Fruit fly (Drosophila melanogaster) whole organism, embryonic: ENCODE results near the gene CG32147.

ENCODE experiments used
- Antp ChIP-seq: fragments of 200-800 bp; sonication (Bioruptor generic); optimal IDR thresholded peaks from 3 replicates; lab custom pipeline; 2016; ENCODE audit warnings: missing biosample characterization, missing genetic modification characterization
- Blimp-1 ChIP-seq: fragments of 200-800 bp; sonication (Bioruptor generic); optimal IDR thresholded peaks from 3 replicates; lab custom pipeline; 2018; ENCODE audit warnings: missing biosample characterization, missing genetic modification characterization, mild to moderate bottlenecking, moderate library complexity, missing genetic modification reagents
- CG10147 ChIP-seq: fragments of 200-800 bp; sonication (Bioruptor generic); optimal IDR thresholded peaks from 2 replicates; lab custom pipeline; 2019; ENCODE audit warnings: missing biosample characterization, mild to moderate bottlenecking, missing genetic modification characterization, moderate library complexity
- CG11247 ChIP-seq: fragments of 200-800 bp; sonication (Bioruptor generic); IDR thresholded peaks from 2 replicates; pipeline ENCODE4 v1.3.6; 2022; ENCODE audit warnings: missing biosample characterization, missing genetic modification characterization
- CG12942 ChIP-seq: fragments of 200-800 bp; sonication (Bioruptor generic); optimal IDR thresholded peaks from 3 replicates; lab custom pipeline; 2016; ENCODE audit warnings: missing biosample characterization, missing genetic modification characterization
- CG13296 ChIP-seq: fragments of 200-800 bp; sonication (Bioruptor generic); optimal IDR thresholded peaks from 3 replicates; lab custom pipeline; 2018; ENCODE audit warnings: missing biosample characterization, mild to moderate bottlenecking, missing genetic modification characterization
- CG14441 ChIP-seq: fragments of 200-800 bp; sonication (Bioruptor generic); IDR thresholded peaks from 2 replicates; pipeline ENCODE4 v1.3.6; 2022; ENCODE audit warnings: missing biosample characterization, missing genetic modification characterization
- CG1832 ChIP-seq: fragments of 200-800 bp; sonication (Bioruptor generic); optimal IDR thresholded peaks from 2 replicates; lab custom pipeline; 2017; ENCODE audit warnings: missing biosample characterization, mild to moderate bottlenecking, missing genetic modification characterization, inconsistent platforms
- CG32772 ChIP-seq: fragments of 200-800 bp; sonication (Bioruptor generic); IDR thresholded peaks from 2 replicates; pipeline ENCODE4 v1.3.6; 2022; ENCODE audit warnings: missing biosample characterization, missing genetic modification characterization
- CG3847 ChIP-seq: fragments of 200-800 bp; sonication (Bioruptor generic); IDR thresholded peaks from 2 replicates; pipeline ENCODE4 v1.3.6; 2022; ENCODE audit warnings: missing biosample characterization, missing genetic modification characterization
- CG6683 ChIP-seq: fragments of 200-800 bp; sonication (Bioruptor generic); optimal IDR thresholded peaks from 2 replicates; lab custom pipeline; 2017; ENCODE audit warnings: missing biosample characterization, mild to moderate bottlenecking, missing genetic modification characterization, missing genetic modification reagents
- CG7357 ChIP-seq: fragments of 200-800 bp; sonication (Bioruptor generic); IDR thresholded peaks from 3 replicates; pipeline ENCODE4 v1.3.6; 2022; ENCODE audit warnings: missing biosample characterization, missing genetic modification characterization
- CG7556 ChIP-seq: fragments of 200-800 bp; sonication (Bioruptor generic); optimal IDR thresholded peaks from 2 replicates; lab custom pipeline; 2017; ENCODE audit warnings: missing biosample characterization, mild to moderate bottlenecking, missing genetic modification characterization
- CG7963 ChIP-seq: fragments of 200-800 bp; sonication (Bioruptor generic); IDR thresholded peaks from 3 replicates; pipeline ENCODE4 v1.3.6; 2022; ENCODE audit warnings: missing biosample characterization, missing genetic modification characterization; ENCODE audit not compliant: partially characterized antibody
- CG8089 ChIP-seq: fragments of 200-800 bp; sonication (Bioruptor generic); optimal IDR thresholded peaks from 3 replicates; lab custom pipeline; 2016; ENCODE audit warnings: missing biosample characterization, missing genetic modification characterization
- Chrac-16 ChIP-seq: fragments of 200-800 bp; sonication (Bioruptor generic); optimal IDR thresholded peaks from 3 replicates; lab custom pipeline; 2016; ENCODE audit warnings: missing biosample characterization, missing genetic modification characterization
- Dp ChIP-seq: fragments of 200-800 bp; sonication (Bioruptor generic); optimal IDR thresholded peaks from 2 replicates; lab custom pipeline; 2018; ENCODE audit warnings: missing biosample characterization, mild to moderate bottlenecking, missing genetic modification characterization, moderate library complexity
- Dref ChIP-seq: fragments of 200-800 bp; sonication (Bioruptor generic); IDR thresholded peaks from 2 replicates; pipeline ENCODE4 v1.3.6; 2022; ENCODE audit warnings: missing biosample characterization, missing genetic modification characterization
- ERR ChIP-seq: fragments of 200-800 bp; sonication (Bioruptor generic); optimal IDR thresholded peaks from 2 replicates; lab custom pipeline; 2016; ENCODE audit warnings: missing biosample characterization, missing genetic modification characterization
- Fer2 ChIP-seq: fragments of 200-800 bp; sonication (Bioruptor generic); optimal IDR thresholded peaks from 2 replicates; lab custom pipeline; 2018; ENCODE audit warnings: missing biosample characterization, mild to moderate bottlenecking, missing genetic modification characterization, moderate library complexity
- Gug ChIP-seq: fragments of 200-800 bp; sonication (Bioruptor generic); IDR thresholded peaks from 4 replicates; pipeline ENCODE4 v1.3.6; 2022; ENCODE audit warnings: missing biosample characterization, missing genetic modification characterization
- HLHmδ ChIP-seq: fragments of 200-800 bp; sonication (Bioruptor generic); optimal IDR thresholded peaks from 2 replicates; lab custom pipeline; 2018; ENCODE audit warnings: missing biosample characterization, mild to moderate bottlenecking, missing genetic modification characterization, moderate library complexity
- HmgD ChIP-seq: fragments of 200-800 bp; sonication (Bioruptor generic); optimal IDR thresholded peaks from 3 replicates; lab custom pipeline; 2016; ENCODE audit warnings: missing biosample characterization, missing genetic modification characterization
- MBD-R2 ChIP-seq: fragments of 200-800 bp; sonication (Bioruptor generic); IDR thresholded peaks from 2 replicates; pipeline ENCODE4 v1.3.6; 2022; ENCODE audit warnings: missing biosample characterization, missing genetic modification characterization
- Mrtf ChIP-seq: fragments of 200-800 bp; sonication (Bioruptor generic); IDR thresholded peaks from 3 replicates; pipeline ENCODE4 v1.3.6; 2022; ENCODE audit warnings: missing biosample characterization, missing genetic modification characterization
- Nf-YA ChIP-seq: fragments of 200-800 bp; sonication (Bioruptor generic); IDR thresholded peaks from 2 replicates; pipeline ENCODE4 v1.3.6; 2022; ENCODE audit warnings: missing biosample characterization, missing genetic modification characterization
- Poxn ChIP-seq: fragments of 200-800 bp; sonication (Bioruptor generic); IDR thresholded peaks from 2 replicates; pipeline ENCODE4 v1.3.6; 2022; ENCODE audit warnings: missing biosample characterization, missing genetic modification characterization
- Rfx ChIP-seq: fragments of 200-800 bp; sonication (Bioruptor generic); IDR thresholded peaks from 2 replicates; pipeline ENCODE4 v1.3.6; 2022; ENCODE audit warnings: missing biosample characterization, missing genetic modification characterization
- abd-A ChIP-seq: fragments of 200-800 bp; sonication (Bioruptor generic); optimal IDR thresholded peaks from 3 replicates; lab custom pipeline; 2019; ENCODE audit warnings: missing biosample characterization, mild to moderate bottlenecking, missing genetic modification characterization, moderate library complexity
- aop ChIP-seq: fragments of 200-800 bp; sonication (Bioruptor generic); IDR thresholded peaks from 2 replicates; pipeline ENCODE4 v1.3.6; 2022; ENCODE audit warnings: missing biosample characterization, missing genetic modification characterization
- bcd ChIP-seq: fragments of 200-800 bp; sonication (Bioruptor generic); optimal IDR thresholded peaks from 2 replicates; lab custom pipeline; 2017; ENCODE audit warnings: missing biosample characterization, mild to moderate bottlenecking, missing genetic modification characterization
- bsh ChIP-seq, 2 experiments: fragments of 200-800 bp; sonication (Bioruptor generic); optimal IDR thresholded peaks; 2 replicates each; lab custom pipeline; 2017 to 2018; ENCODE audit warnings: mild to moderate bottlenecking in 2 of 2, missing biosample characterization in 2 of 2, missing genetic modification characterization in 2 of 2, moderate library complexity in 1 of 2
- cad ChIP-seq: fragments of >200 bp; optimal IDR thresholded peaks from 2 replicates; lab custom pipeline; 2017; ENCODE audit warnings: missing biosample characterization, missing genetic modification characterization
- chm ChIP-seq: fragments of 200-800 bp; sonication (Bioruptor generic); IDR thresholded peaks from 2 replicates; pipeline ENCODE4 v1.3.6; 2022; ENCODE audit warnings: missing biosample characterization, missing genetic modification characterization
- chn ChIP-seq: fragments of 200-800 bp; sonication (Bioruptor generic); optimal IDR thresholded peaks from 2 replicates; lab custom pipeline; 2016; ENCODE audit warnings: missing biosample characterization, missing genetic modification characterization
- gfzf ChIP-seq: fragments of 200-800 bp; sonication (Bioruptor generic); optimal IDR thresholded peaks from 2 replicates; lab custom pipeline; 2016; ENCODE audit warnings: missing biosample characterization, mild to moderate bottlenecking, missing genetic modification characterization, moderate library complexity
- kah ChIP-seq: fragments of 200-800 bp; sonication (Bioruptor generic); optimal IDR thresholded peaks from 2 replicates; lab custom pipeline; 2018; ENCODE audit warnings: missing biosample characterization, mild to moderate bottlenecking, missing genetic modification characterization
- lov ChIP-seq, 2 experiments: fragments of 200-800 bp in 1 of 2; fragments of >200 bp in 1 of 2; sonication (Bioruptor generic) in 1 of 2; IDR thresholded peaks in 1 of 2; optimal IDR thresholded peaks in 1 of 2; 2 replicates in 1 of 2; 3 replicates in 1 of 2; pipeline versions ENCODE4 v1.3.6 to Lab custom; 2017 to 2022; ENCODE audit warnings: missing biosample characterization in 1 of 2, missing genetic modification characterization in 1 of 2
- luna ChIP-seq: fragments of 200-800 bp; sonication (Bioruptor generic); optimal IDR thresholded peaks from 2 replicates; lab custom pipeline; 2016; ENCODE audit warnings: missing biosample characterization, missing genetic modification characterization
- odd ChIP-seq: fragments of 200-800 bp; sonication (Bioruptor generic); optimal IDR thresholded peaks from 2 replicates; lab custom pipeline; 2017; ENCODE audit warnings: missing biosample characterization, mild to moderate bottlenecking, missing genetic modification characterization
- phol ChIP-seq: fragments of 200-800 bp; sonication (Bioruptor generic); optimal IDR thresholded peaks from 3 replicates; lab custom pipeline; 2018; ENCODE audit warnings: missing biosample characterization, mild to moderate bottlenecking, missing genetic modification characterization, moderate library complexity
- schlank ChIP-seq: fragments of 200-800 bp; sonication (Bioruptor generic); optimal IDR thresholded peaks from 2 replicates; lab custom pipeline; 2018; ENCODE audit warnings: missing biosample characterization, mild to moderate bottlenecking, missing genetic modification characterization
- tio ChIP-seq: fragments of 200-800 bp; sonication (Bioruptor generic); optimal IDR thresholded peaks from 2 replicates; lab custom pipeline; 2017; ENCODE audit warnings: missing biosample characterization, missing genetic modification characterization, inconsistent platforms
- vfl ChIP-seq: fragments of 200-800 bp; sonication (Bioruptor generic); optimal IDR thresholded peaks from 2 replicates; lab custom pipeline; 2016; ENCODE audit warnings: missing biosample characterization, missing genetic modification characterization
- vnd ChIP-seq: fragments of 200-800 bp; sonication (Bioruptor generic); IDR thresholded peaks from 3 replicates; pipeline ENCODE4 v1.3.6; 2022; ENCODE audit warnings: missing biosample characterization, missing genetic modification characterization; ENCODE audit not compliant: partially characterized antibody
- wek ChIP-seq: fragments of 200-800 bp; sonication (Bioruptor generic); optimal IDR thresholded peaks from 3 replicates; lab custom pipeline; 2018; ENCODE audit warnings: missing biosample characterization, mild to moderate bottlenecking, missing genetic modification characterization, moderate library complexity
- wor ChIP-seq: fragments of 200-800 bp; sonication (Bioruptor generic); IDR thresholded peaks from 2 replicates; pipeline ENCODE4 v1.3.6; 2022; ENCODE audit warnings: missing biosample characterization, missing genetic modification characterization
- zen ChIP-seq: fragments of 200-800 bp; sonication (Bioruptor generic); optimal IDR thresholded peaks from 3 replicates; lab custom pipeline; 2018; ENCODE audit warnings: missing biosample characterization, mild to moderate bottlenecking, missing genetic modification characterization, moderate library complexity

Gene CG32147

DNA sequence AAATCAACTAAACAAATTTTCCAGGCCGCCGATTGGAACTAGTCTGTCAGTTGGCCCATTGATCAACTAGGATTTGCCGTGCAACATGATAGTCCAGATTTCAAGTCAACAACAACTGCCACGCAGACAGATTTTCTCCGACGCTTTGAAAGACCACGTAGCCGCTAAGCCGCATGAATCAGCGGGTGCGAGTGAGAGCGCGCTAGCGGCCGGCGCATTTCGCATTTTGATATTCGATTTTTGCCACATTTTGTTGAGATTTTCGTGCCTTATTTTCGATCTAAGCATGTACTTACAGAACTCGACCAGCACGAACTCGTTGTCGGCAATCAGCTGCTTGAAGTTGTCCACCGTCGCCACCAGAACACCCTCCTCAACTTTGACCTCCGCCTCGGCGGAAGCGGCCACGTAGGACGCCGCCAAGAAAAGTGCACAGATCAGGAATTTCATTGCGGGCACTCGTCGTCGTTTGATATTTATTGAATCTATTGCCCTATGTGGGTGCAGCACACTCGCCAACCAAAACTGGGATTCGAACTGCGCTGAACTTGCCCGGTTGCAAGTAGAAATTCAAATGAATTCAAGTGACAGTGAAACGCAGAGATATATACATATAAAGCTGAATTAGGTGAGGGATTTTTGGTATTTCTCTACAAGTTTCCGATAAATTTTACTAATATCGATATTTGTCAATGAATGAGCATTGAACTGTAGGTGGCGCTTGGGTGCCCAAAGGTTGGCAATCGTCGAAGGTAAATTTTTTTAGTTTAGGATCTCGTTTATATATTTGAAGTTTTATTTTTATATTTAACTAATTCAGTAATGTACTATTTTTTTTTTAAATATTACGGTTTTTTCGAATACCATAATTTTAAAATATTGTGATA lies 1.6 kb downstream of the CG32147 start, which contains the start of gene Pdi (continued):
- no peak for TF ChIP-seq chn (GFP tag; lab: Kevin White, UChicago)
- no peak for TF ChIP-seq cad (GFP tag; lab: Kevin White, UChicago)
- TF ChIP-seq bsh (GFP tag; optimal IDR thresholded peaks at IDR 0.05; lab: Kevin White, UChicago): peak in 1 of 2 experiments; percentile 26
- TF ChIP-seq Antp (GFP tag; lab: Kevin White, UChicago): no peak
- peak; percentile 31 for TF ChIP-seq CG13296 (GFP tag; lab: Kevin White, UChicago)
- peak; percentile 72 for TF ChIP-seq chm
- TF ChIP-seq gfzf (GFP tag; lab: Kevin White, UChicago): peak; percentile 89
- TF ChIP-seq vfl (GFP tag; lab: Kevin White, UChicago): no peak
- TF ChIP-seq abd-A (tag; lab: Kevin White, UChicago): peak; percentile 17
- TF ChIP-seq CG6683 (GFP tag; lab: Kevin White, UChicago): no peak
- no peak for TF ChIP-seq aop
- no peak for TF ChIP-seq CG7556 (GFP tag; lab: Kevin White, UChicago)
- peak; percentile 34 for TF ChIP-seq bcd (GFP tag; lab: Kevin White, UChicago)
- TF ChIP-seq Dref (GFP tag; lab: Robert Waterston, UW): peak; percentile 96
- peak; percentile 71 for TF ChIP-seq CG1832 (GFP tag; lab: Kevin White, UChicago)
- peak; percentile 24 for TF ChIP-seq luna (GFP tag; lab: Kevin White, UChicago)
- peak; percentile 19 for TF ChIP-seq zen (tag; lab: Kevin White, UChicago)
- TF ChIP-seq wor (GFP tag; lab: Robert Waterston, UW): no peak
- peak; percentile 24 for TF ChIP-seq Blimp-1
- no peak for TF ChIP-seq Poxn
- no peak for TF ChIP-seq CG12942 (GFP tag; lab: Kevin White, UChicago)
- TF ChIP-seq ERR (GFP tag; lab: Kevin White, UChicago): no peak
- TF ChIP-seq CG10147 (GFP tag; lab: Kevin White, UChicago): no peak
- TF ChIP-seq odd (GFP tag; lab: Kevin White, UChicago): no peak
- TF ChIP-seq CG7357 (GFP tag; lab: Robert Waterston, UW): no peak
- no peak for TF ChIP-seq Fer2
- 0 out of 4 replicates have a peak, but pooled peaks have one; percentile 2 for TF ChIP-seq Gug
- no peak for TF ChIP-seq schlank (tag; lab: Kevin White, UChicago)
- no peak for TF ChIP-seq lov (optimal IDR thresholded peaks at IDR 0.05; lab: Kevin White, UChicago)
- TF ChIP-seq lov (GFP tag; IDR thresholded peaks at IDR 0.05; lab: Robert Waterston, UW): no peak
- TF ChIP-seq Dp (GFP tag; lab: Kevin White, UChicago): peak; percentile 62
- peak; percentile 29; the same call in 1 of the 2 replicates for TF ChIP-seq MBD-R2
- TF ChIP-seq CG14441 (GFP tag; lab: Robert Waterston, UW): no peak
- no peak for TF ChIP-seq CG32772 (GFP tag; lab: Robert Waterston, UW)
- TF ChIP-seq HLHmδ: peak; percentile 34
- no peak for TF ChIP-seq Chrac-16 (GFP tag; lab: Kevin White, UChicago)
- no peak for TF ChIP-seq CG3847 (GFP tag; lab: Robert Waterston, UW)
- TF ChIP-seq phol (tag; lab: Kevin White, UChicago): peak; percentile 46
- TF ChIP-seq Nf-YA: no peak
- TF ChIP-seq HmgD: peak; percentile 66
- no peak for TF ChIP-seq CG7963 (GFP tag; lab: Robert Waterston, UW)
- peak; percentile 49; the same call in 2 of the 3 replicates for TF ChIP-seq vnd (GFP tag; lab: Robert Waterston, UW)
- no peak for TF ChIP-seq CG8089 (GFP tag; lab: Kevin White, UChicago)
- TF ChIP-seq CG11247 (GFP tag; lab: Robert Waterston, UW): no peak
- TF ChIP-seq Rfx (GFP tag; lab: Robert Waterston, UW): peak; percentile 59
- no peak for TF ChIP-seq kah (GFP tag; lab: Kevin White, UChicago)
- TF ChIP-seq tio (GFP tag; lab: Kevin White, UChicago): no peak
- TF ChIP-seq Mrtf: no peak
- TF ChIP-seq wek (GFP tag; lab: Kevin White, UChicago): peak; percentile 59
